Fruit fly (Drosophila melanogaster) whole organism, embryonic: Measurements from ENCODE around the gene CG6168.

Experiments
- Awh ChIP-seq: fragments of 200-800 bp; sonication (Bioruptor generic); IDR thresholded peaks from 2 replicates; pipeline ENCODE4, ENCODE4 v1.3.6; 2022; ENCODE audit warnings: missing biosample characterization, missing genetic modification characterization
- BEAF-32 ChIP-seq: fragments of 200-800 bp; sonication (Bioruptor generic); optimal IDR thresholded peaks from 3 replicates; lab custom pipeline; 2017; ENCODE audit warnings: missing biosample characterization, missing genetic modification characterization, mild to moderate bottlenecking, moderate library complexity, missing genetic modification reagents
- C15 ChIP-seq: fragments of 200-800 bp; sonication (Bioruptor generic); IDR thresholded peaks from 3 replicates; pipeline ENCODE4 v1.3.6; 2022; ENCODE audit warnings: missing biosample characterization, missing genetic modification characterization
- CG10431 ChIP-seq: fragments of 200-800 bp; sonication (Bioruptor generic); optimal IDR thresholded peaks from 3 replicates; lab custom pipeline; 2018; ENCODE audit warnings: missing biosample characterization, mild to moderate bottlenecking, missing genetic modification characterization
- CG11085 ChIP-seq: fragments of 200-800 bp; sonication (Bioruptor generic); IDR thresholded peaks from 2 replicates; pipeline ENCODE4 v1.3.6; 2022; ENCODE audit warnings: missing biosample characterization, missing genetic modification characterization
- CG11456 ChIP-seq: fragments of 200-800 bp; sonication (Bioruptor generic); IDR thresholded peaks from 3 replicates; pipeline ENCODE4 v1.3.6; 2022; ENCODE audit warnings: missing biosample characterization, missing genetic modification characterization
- CG12104 ChIP-seq: fragments of 200-800 bp; sonication (Bioruptor generic); optimal IDR thresholded peaks from 3 replicates; lab custom pipeline; 2016; ENCODE audit warnings: missing biosample characterization, missing genetic modification characterization
- CG12391 ChIP-seq: fragments of 200-800 bp; sonication (Bioruptor generic); optimal IDR thresholded peaks from 3 replicates; lab custom pipeline; 2018; ENCODE audit warnings: missing biosample characterization, mild to moderate bottlenecking, missing genetic modification characterization, moderate library complexity
- CG12744 ChIP-seq: fragments of 200-800 bp; sonication (Bioruptor generic); optimal IDR thresholded peaks from 2 replicates; lab custom pipeline; 2016; ENCODE audit warnings: missing biosample characterization, missing genetic modification characterization
- CG13775 ChIP-seq: fragments of 200-800 bp; sonication (Bioruptor generic); optimal IDR thresholded peaks from 3 replicates; lab custom pipeline; 2017; ENCODE audit warnings: missing biosample characterization, mild to moderate bottlenecking, missing genetic modification characterization
- CG14860 ChIP-seq: fragments of 200-800 bp; sonication (Bioruptor generic); IDR thresholded peaks from 3 replicates; pipeline ENCODE4 v1.3.6; 2022; ENCODE audit warnings: missing biosample characterization, missing genetic modification characterization; ENCODE audit not compliant: partially characterized antibody
- CG14965 ChIP-seq: fragments of 200-800 bp; sonication (Bioruptor generic); optimal IDR thresholded peaks from 2 replicates; lab custom pipeline; 2016; ENCODE audit warnings: missing biosample characterization, missing genetic modification characterization, borderline replicate concordance
- CG1602 ChIP-seq: fragments of 200-800 bp; sonication (Bioruptor generic); optimal IDR thresholded peaks from 3 replicates; lab custom pipeline; 2016; ENCODE audit warnings: missing biosample characterization, missing genetic modification characterization
- CG1603 ChIP-seq: fragments of 200-800 bp; sonication (Bioruptor generic); optimal IDR thresholded peaks from 2 replicates; lab custom pipeline; 2019; ENCODE audit warnings: missing biosample characterization, mild to moderate bottlenecking, missing genetic modification characterization, moderate library complexity
- CG16813 ChIP-seq: fragments of 200-800 bp; sonication (Bioruptor generic); IDR thresholded peaks from 3 replicates; pipeline ENCODE4 v1.3.6; 2022; ENCODE audit warnings: missing biosample characterization, missing genetic modification characterization; ENCODE audit not compliant: partially characterized antibody
- CG30431 ChIP-seq: fragments of 200-800 bp; sonication (Bioruptor generic); optimal IDR thresholded peaks from 2 replicates; lab custom pipeline; 2017; ENCODE audit warnings: missing biosample characterization, missing genetic modification characterization
- CG3163 ChIP-seq: fragments of 200-800 bp; sonication (Bioruptor generic); optimal IDR thresholded peaks from 3 replicates; lab custom pipeline; 2016; ENCODE audit warnings: missing biosample characterization, missing genetic modification characterization
- CG3281 ChIP-seq: fragments of 200-800 bp; sonication (Bioruptor generic); optimal IDR thresholded peaks from 3 replicates; lab custom pipeline; 2017; ENCODE audit warnings: missing biosample characterization, mild to moderate bottlenecking, missing genetic modification characterization
- CG33213 ChIP-seq: fragments of 200-800 bp; sonication (Bioruptor generic); optimal IDR thresholded peaks from 3 replicates; lab custom pipeline; 2016; ENCODE audit warnings: missing biosample characterization, missing genetic modification characterization
- CG33557 ChIP-seq: fragments of 200-800 bp; sonication (Bioruptor generic); optimal IDR thresholded peaks from 2 replicates; lab custom pipeline; 2019; ENCODE audit warnings: missing biosample characterization, mild to moderate bottlenecking, missing genetic modification characterization, moderate library complexity
- CG4707 ChIP-seq: fragments of 200-800 bp; sonication (Bioruptor generic); optimal IDR thresholded peaks from 2 replicates; lab custom pipeline; 2018; ENCODE audit warnings: missing biosample characterization, mild to moderate bottlenecking, missing genetic modification characterization, moderate library complexity
- CG6175 ChIP-seq: fragments of 200-800 bp; sonication (Bioruptor generic); IDR thresholded peaks from 3 replicates; pipeline ENCODE4 v1.3.6; 2022; ENCODE audit warnings: missing biosample characterization, missing genetic modification characterization
- CG6272 ChIP-seq: fragments of 200-800 bp; sonication (Bioruptor generic); IDR thresholded peaks from 2 replicates; pipeline ENCODE4 v1.3.6; 2022; ENCODE audit warnings: missing biosample characterization, missing genetic modification characterization
- CG7372 ChIP-seq: fragments of 200-800 bp; sonication (Bioruptor generic); IDR thresholded peaks from 2 replicates; pipeline ENCODE4 v1.3.6; 2022; ENCODE audit warnings: missing biosample characterization, missing genetic modification characterization
- CG7745 ChIP-seq: fragments of 200-800 bp; sonication (Bioruptor generic); optimal IDR thresholded peaks from 2 replicates; lab custom pipeline; 2018; ENCODE audit warnings: missing biosample characterization, mild to moderate bottlenecking, missing genetic modification characterization, moderate library complexity
- CG8944 ChIP-seq: fragments of 200-800 bp; sonication (Bioruptor generic); optimal IDR thresholded peaks from 3 replicates; lab custom pipeline; 2016; ENCODE audit warnings: missing biosample characterization, missing genetic modification characterization
- Dad ChIP-seq: fragments of 200-800 bp; sonication (Bioruptor generic); optimal IDR thresholded peaks from 3 replicates; lab custom pipeline; 2016; ENCODE audit warnings: missing biosample characterization, missing genetic modification characterization
- E2f1 ChIP-seq: fragments of 200-800 bp; sonication (Bioruptor generic); IDR thresholded peaks from 2 replicates; pipeline ENCODE4 v1.3.6; 2022; ENCODE audit warnings: missing biosample characterization, missing genetic modification characterization
- MBD-R2 ChIP-seq: fragments of 200-800 bp; sonication (Bioruptor generic); IDR thresholded peaks from 2 replicates; pipeline ENCODE4 v1.3.6; 2022; ENCODE audit warnings: missing biosample characterization, missing genetic modification characterization
- Mes4 ChIP-seq: fragments of 200-800 bp; sonication (Bioruptor generic); optimal IDR thresholded peaks from 2 replicates; lab custom pipeline; 2016; ENCODE audit warnings: missing biosample characterization, missing genetic modification characterization
- Nf-YC ChIP-seq: fragments of 200-800 bp; optimal IDR thresholded peaks from 3 replicates; lab custom pipeline; 2019; ENCODE audit warnings: missing biosample characterization, mild to moderate bottlenecking, missing genetic modification characterization, moderate library complexity
- NfI ChIP-seq: fragments of 200-800 bp; sonication (Bioruptor generic); optimal IDR thresholded peaks from 3 replicates; lab custom pipeline; 2018; ENCODE audit warnings: missing biosample characterization, mild to moderate bottlenecking, missing genetic modification characterization, moderate library complexity
- Ptx1 ChIP-seq: fragments of 200-800 bp; sonication (Bioruptor generic); IDR thresholded peaks from 2 replicates; pipeline ENCODE4 v1.3.6; 2022; ENCODE audit warnings: missing biosample characterization, missing genetic modification characterization
- ara ChIP-seq: fragments of 200-800 bp; sonication (Bioruptor generic); IDR thresholded peaks from 2 replicates; pipeline ENCODE4 v1.3.6; 2022; ENCODE audit warnings: missing biosample characterization, missing genetic modification characterization
- ase ChIP-seq: fragments of 200-800 bp; sonication (Bioruptor generic); IDR thresholded peaks from 3 replicates; pipeline ENCODE4 v1.3.6; 2022; ENCODE audit warnings: missing biosample characterization, missing genetic modification characterization
- bowl ChIP-seq: fragments of 200-800 bp; sonication (Bioruptor generic); IDR thresholded peaks from 2 replicates; pipeline ENCODE4 v1.3.6; 2022; ENCODE audit warnings: missing biosample characterization, missing genetic modification characterization
- caup ChIP-seq: fragments of 200-800 bp; sonication (Bioruptor generic); optimal IDR thresholded peaks from 3 replicates; lab custom pipeline; 2017; ENCODE audit warnings: missing biosample characterization, mild to moderate bottlenecking, missing genetic modification characterization, moderate library complexity; ENCODE audit not compliant: severe bottlenecking
- danr ChIP-seq: fragments of 200-800 bp; sonication (Bioruptor generic); IDR thresholded peaks from 2 replicates; pipeline ENCODE4 v1.3.6; 2022; ENCODE audit warnings: missing biosample characterization, missing genetic modification characterization
- ewg ChIP-seq: fragments of 200-800 bp; sonication (Bioruptor generic); optimal IDR thresholded peaks from 3 replicates; lab custom pipeline; 2017; ENCODE audit warnings: mild to moderate bottlenecking, missing biosample characterization, missing genetic modification reagents, missing genetic modification characterization
- fd3F ChIP-seq: fragments of 200-800 bp; sonication (Bioruptor generic); optimal IDR thresholded peaks from 2 replicates; lab custom pipeline; 2018; ENCODE audit warnings: missing biosample characterization, mild to moderate bottlenecking, missing genetic modification characterization, moderate library complexity
- gem ChIP-seq: fragments of 200-800 bp; sonication (Bioruptor generic); optimal IDR thresholded peaks from 2 replicates; lab custom pipeline; 2019; ENCODE audit warnings: missing biosample characterization, mild to moderate bottlenecking, missing genetic modification characterization, moderate library complexity
- ken ChIP-seq: fragments of 200-800 bp; sonication (Bioruptor generic); IDR thresholded peaks from 3 replicates; pipeline ENCODE4 v1.3.6; 2022; ENCODE audit warnings: missing biosample characterization, missing genetic modification characterization
- mam ChIP-seq: fragments of 200-800 bp; sonication (Bioruptor generic); optimal IDR thresholded peaks from 3 replicates; lab custom pipeline; 2016; ENCODE audit warnings: missing biosample characterization, missing genetic modification characterization
- mirr ChIP-seq: fragments of 200-800 bp; sonication (Bioruptor generic); optimal IDR thresholded peaks from 3 replicates; lab custom pipeline; 2018; ENCODE audit warnings: missing biosample characterization, mild to moderate bottlenecking, missing genetic modification characterization
- pita ChIP-seq: fragments of 200-800 bp; sonication (Bioruptor generic); optimal IDR thresholded peaks from 2 replicates; lab custom pipeline; 2017; ENCODE audit warnings: missing biosample characterization, mild to moderate bottlenecking, missing genetic modification characterization
- run ChIP-seq: fragments of 200-800 bp; sonication (Bioruptor generic); optimal IDR thresholded peaks from 3 replicates; lab custom pipeline; 2018; ENCODE audit warnings: missing biosample characterization, mild to moderate bottlenecking, missing genetic modification characterization
- sc ChIP-seq, 3 experiments: fragments of >200 bp in 2 of 3; fragments of 200-800 bp in 1 of 3; sonication (Bioruptor generic) in 1 of 3; optimal IDR thresholded peaks; 2 replicates in 2 of 3; 3 replicates in 1 of 3; lab custom pipeline; 2017; ENCODE audit warnings: mild to moderate bottlenecking in 1 of 3, missing biosample characterization in 1 of 3, missing genetic modification characterization in 1 of 3, missing genetic modification reagents in 1 of 3
- tin ChIP-seq: fragments of 200-800 bp; sonication (Bioruptor generic); optimal IDR thresholded peaks from 3 replicates; lab custom pipeline; 2016; ENCODE audit warnings: missing biosample characterization, missing genetic modification characterization
- yki ChIP-seq: fragments of >200 bp; optimal IDR thresholded peaks from 3 replicates; lab custom pipeline; 2018

The CG6168 gene

dm6 chr3L:11296150-11296800 is 25.2 kb downstream of the CG6168 start (continued):
- TF ChIP-seq CG7745 (no peak), ken (GFP tag; lab: Robert Waterston, UW) (peak; percentile 46; the same call in 1 of the 3 replicates), ase (GFP tag; lab: Robert Waterston, UW) (peak; percentile 68; the same call in 2 of the 3 replicates), CG6175 (peak; percentile 95), bowl (GFP tag; lab: Robert Waterston, UW) (no peak), CG30431 (GFP tag; lab: Kevin White, UChicago) (peak; percentile 88), ara (GFP tag; lab: Robert Waterston, UW) (peak; percentile 70; the same call in 1 of the 2 replicates), Ptx1 (GFP tag; lab: Robert Waterston, UW) (peak; percentile 77), CG33557 (GFP tag; lab: Kevin White, UChicago) (peak; percentile 71), sc (optimal IDR thresholded peaks at IDR 0.05; lab: Kevin White, UChicago) (no peak), sc (GFP tag; optimal IDR thresholded peaks at IDR 0.05; lab: Kevin White, UChicago) (peak; percentile 91), CG33213 (GFP tag; lab: Kevin White, UChicago) (peak; percentile 36), fd3F (GFP tag; lab: Kevin White, UChicago) (peak; percentile 72), MBD-R2 (GFP tag; lab: Robert Waterston, UW) (peak; percentile 24; the same call in 1 of the 2 replicates), CG14860 (no peak), CG12104 (GFP tag; lab: Kevin White, UChicago) (peak; percentile 92), CG8944 (peak; percentile 62), CG6272 (no peak), CG10431 (peak; percentile 88), CG14965 (GFP tag; lab: Kevin White, UChicago) (no peak), CG1603 (peak; percentile 13), CG1602 (GFP tag; lab: Kevin White, UChicago) (peak; percentile 84), Nf-YC (tag; lab: Kevin White, UChicago) (peak; percentile 79), mam (GFP tag; lab: Kevin White, UChicago) (peak; percentile 69), CG12744 (GFP tag; lab: Kevin White, UChicago) (peak; percentile 64), Awh (GFP tag; lab: Robert Waterston, UW) (no peak), CG7372 (GFP tag; lab: Robert Waterston, UW) (peak; percentile 79), CG4707 (GFP tag; lab: Kevin White, UChicago) (peak; percentile 7), mirr (GFP tag; lab: Kevin White, UChicago) (peak; percentile 7), pita (GFP tag; lab: Kevin White, UChicago) (no peak), danr (GFP tag; lab: Robert Waterston, UW) (peak; percentile 65; the same call in 1 of the 2 replicates), CG3163 (GFP tag; lab: Kevin White, UChicago) (peak; percentile 36), BEAF-32 (GFP tag; lab: Kevin White, UChicago) (no peak), CG11456 (GFP tag; lab: Robert Waterston, UW) (peak; percentile 51; the same call in 2 of the 3 replicates), run (peak; percentile 84), NfI (GFP tag; lab: Kevin White, UChicago) (peak; percentile 82), yki (no peak), CG16813 (GFP tag; lab: Robert Waterston, UW) (no peak), gem (tag; lab: Kevin White, UChicago) (peak; percentile 96), CG11085 (GFP tag; lab: Robert Waterston, UW) (peak; percentile 32; the same call in 1 of the 2 replicates), E2f1 (GFP tag; lab: Robert Waterston, UW) (peak; percentile 75), ewg (GFP tag; lab: Kevin White, UChicago) (peak; percentile 84), CG3281 (peak; percentile 88), CG13775 (GFP tag; lab: Kevin White, UChicago) (peak; percentile 93), CG12391 (tag; lab: Kevin White, UChicago) (peak; percentile 92), tin (GFP tag; lab: Kevin White, UChicago) (peak; percentile 85), Mes4 (GFP tag; lab: Kevin White, UChicago) (peak; percentile 50), Dad (peak; percentile 65), caup (GFP tag; lab: Kevin White, UChicago) (peak; percentile 78), C15 (GFP tag; lab: Robert Waterston, UW) (no peak)
